Worm (Caenorhabditis elegans) whole organism, L3 larva: ENCODE data around the gene tbc-12.
A peak's percentile ranks its signal among the peaks of the same experiment; 100 is the strongest.

Experiments used
- ZK546.5 ChIP-seq: sonication (generic microtip); optimal IDR thresholded peaks from 2 replicates; lab custom pipeline; 2017; ENCODE audit warnings: missing biosample characterization, missing genetic modification characterization
- mdl-1 ChIP-seq: fragments of 150-350 bp; optimal IDR thresholded peaks from 2 replicates; lab custom pipeline; 2014; ENCODE audit warnings: missing biosample characterization, missing genetic modification characterization
- nhr-25 ChIP-seq: sonication (generic microtip); optimal IDR thresholded peaks from 2 replicates; lab custom pipeline; 2017; ENCODE audit warnings: missing biosample characterization, missing genetic modification characterization
- ztf-4 ChIP-seq: fragments of 150-350 bp; optimal IDR thresholded peaks from 2 replicates; lab custom pipeline; 2014; ENCODE audit warnings: missing biosample characterization, missing genetic modification characterization

ce11 chrX:2531276-2531675 lies 981 bp downstream of the tbc-12 start:
- TF ChIP-seq ZK546.5 (tag; lab: Kevin White, UChicago): no peak
- no peak for TF ChIP-seq ztf-4
- peak; percentile 26 for TF ChIP-seq nhr-25 (tag; lab: Kevin White, UChicago)
- no peak for TF ChIP-seq mdl-1 (tag; lab: Kevin White, UChicago)
